Worm (Caenorhabditis elegans) whole organism, L4/young adult: ENCODE data around the gene cwp-4.

ENCODE experiments used
- W03F9.2 ChIP-seq: fragments of 150-350 bp; optimal IDR thresholded peaks from 2 replicates; lab custom pipeline; 2014; ENCODE audit warnings: missing biosample characterization, missing genetic modification characterization
- dao-5 ChIP-seq: sonication (generic microtip); optimal IDR thresholded peaks from 2 replicates; lab custom pipeline; 2016; ENCODE audit warnings: missing genotype, missing genetic modification characterization, moderate library complexity, missing compliant biosample characterization
- him-1 ChIP-seq: sonication (generic microtip); optimal IDR thresholded peaks from 2 replicates; lab custom pipeline; 2016; ENCODE audit warnings: missing genotype, missing genetic modification reagents, missing genetic modification characterization, missing compliant biosample characterization

The cwp-4 gene

DNA sequence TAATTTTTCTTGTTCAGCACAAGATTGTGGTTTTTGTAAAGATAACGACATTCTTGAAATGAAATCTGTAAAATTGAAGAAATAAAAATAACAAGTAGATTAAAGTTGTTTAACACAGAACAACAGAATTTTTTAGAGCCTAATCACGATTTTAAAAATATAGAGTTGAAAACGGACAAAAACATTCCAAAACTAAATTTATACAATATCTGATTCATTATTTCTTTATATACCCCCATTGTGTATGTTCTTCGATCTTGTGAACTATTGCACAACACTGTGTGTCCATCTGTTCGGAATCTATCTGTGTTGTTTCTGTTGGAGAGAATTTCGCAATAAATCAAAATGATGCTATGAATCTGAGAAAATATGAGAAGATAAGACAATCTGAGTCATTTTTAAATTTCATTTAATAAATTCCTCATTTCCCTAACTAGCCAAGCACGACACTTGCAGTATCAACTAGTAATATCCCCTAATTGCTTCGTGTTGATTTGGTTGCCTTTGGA lies 31.6 kb downstream of the cwp-4 start, which contains the start of gene Y58A7A.4:
TSS of gene Y58A7A.4 (minus strand) at position 51 of the 509 bp plus-strand sequence.
- TF ChIP-seq dao-5 (tag; lab: Kevin White, UChicago) (no peak), him-1 (tag; lab: Kevin White, UChicago) (no peak), W03F9.2 (tag; lab: Kevin White, UChicago) (no peak)

DNA sequence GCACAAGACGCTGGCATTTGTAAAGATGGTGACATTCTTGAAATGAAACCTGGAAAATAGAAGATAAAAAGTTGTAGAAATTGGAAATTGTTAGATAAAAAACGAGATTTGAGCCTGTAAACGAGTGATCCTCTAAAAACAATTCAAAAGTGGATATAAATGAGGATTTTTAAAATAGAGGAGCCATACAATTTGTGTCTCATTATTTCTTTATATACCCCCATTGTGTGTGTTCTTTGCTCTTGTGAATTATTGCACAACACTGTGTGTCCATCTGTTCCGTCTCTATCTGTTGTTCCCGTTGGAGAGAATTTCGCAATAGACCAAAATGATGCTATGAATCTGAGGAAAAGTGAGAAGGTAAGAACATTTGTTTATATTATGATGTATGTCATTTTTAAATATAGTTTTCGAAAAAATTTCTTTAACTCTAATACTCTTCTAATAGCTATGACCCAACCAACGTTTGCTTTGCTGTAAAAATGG lies 33.5 kb downstream of the cwp-4 start, which contains the start of gene Y58A7A.5:
TSS of gene Y58A7A.5 (minus strand) at position 51 of the 486 bp plus-strand sequence.
- no peak for TF ChIP-seq dao-5 (tag; lab: Kevin White, UChicago)
- TF ChIP-seq W03F9.2 (tag; lab: Kevin White, UChicago): no peak
- TF ChIP-seq him-1 (tag; lab: Kevin White, UChicago): no peak

DNA sequence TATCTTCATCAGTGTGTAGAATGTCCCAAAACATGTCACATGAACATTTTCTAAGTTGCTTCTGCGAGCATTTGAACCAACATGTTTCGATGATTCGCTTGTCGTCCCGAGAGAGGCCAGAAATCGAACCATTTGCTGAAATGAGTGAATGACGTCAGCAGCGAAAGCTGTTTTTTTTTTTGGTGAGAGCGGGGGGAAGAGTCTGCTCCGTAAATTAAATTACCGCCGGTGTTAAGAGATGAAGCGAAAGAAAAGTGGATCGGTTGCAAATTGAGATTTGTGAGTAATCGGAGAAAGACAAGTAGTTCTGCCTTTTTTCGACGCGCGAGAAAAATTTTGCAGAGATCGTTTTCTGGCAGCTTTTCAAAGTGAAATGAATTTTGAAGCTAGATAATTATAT lies 34.9 kb downstream of the cwp-4 start:
- no peak for TF ChIP-seq W03F9.2 (tag; lab: Kevin White, UChicago)
- no peak for TF ChIP-seq dao-5 (tag; lab: Kevin White, UChicago)
- TF ChIP-seq him-1 (tag; lab: Kevin White, UChicago): no peak

DNA sequence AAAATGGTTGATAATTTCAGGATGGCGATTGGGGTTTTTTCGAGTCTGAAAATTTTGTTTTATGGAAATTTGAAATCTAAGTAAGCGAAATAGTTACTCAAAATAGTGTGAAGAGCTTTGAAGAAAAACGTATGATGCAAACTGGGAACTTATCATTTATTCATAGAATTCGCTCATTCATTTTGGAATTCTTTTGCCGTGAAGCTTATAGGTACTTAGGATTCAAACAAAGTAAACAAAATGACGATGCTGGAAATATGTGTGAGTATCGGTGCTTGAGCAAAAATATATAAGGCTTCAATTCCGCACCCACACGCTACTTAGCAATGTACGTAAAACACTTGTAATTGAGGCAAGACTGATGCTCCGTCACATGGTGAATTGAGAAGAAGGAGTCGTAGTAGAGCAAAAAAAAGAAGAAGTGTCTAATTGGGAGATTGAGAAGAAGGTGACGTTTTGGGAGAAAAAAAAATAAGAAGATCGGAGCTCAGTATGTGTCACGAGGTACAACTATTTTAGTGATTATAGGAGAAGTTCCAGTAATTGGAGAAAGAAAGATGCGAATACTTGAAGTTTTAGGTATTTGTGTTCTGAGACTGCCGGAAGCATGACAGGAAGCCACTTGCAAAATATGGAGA lies 36.2 kb downstream of the cwp-4 start, which contains the start of gene glb-32:
TSS of gene glb-32 (minus strand) at position 51 of the 638 bp plus-strand sequence.
- no peak for TF ChIP-seq W03F9.2 (tag; lab: Kevin White, UChicago)
- TF ChIP-seq him-1 (tag; lab: Kevin White, UChicago): no peak
- no peak for TF ChIP-seq dao-5 (tag; lab: Kevin White, UChicago)

DNA sequence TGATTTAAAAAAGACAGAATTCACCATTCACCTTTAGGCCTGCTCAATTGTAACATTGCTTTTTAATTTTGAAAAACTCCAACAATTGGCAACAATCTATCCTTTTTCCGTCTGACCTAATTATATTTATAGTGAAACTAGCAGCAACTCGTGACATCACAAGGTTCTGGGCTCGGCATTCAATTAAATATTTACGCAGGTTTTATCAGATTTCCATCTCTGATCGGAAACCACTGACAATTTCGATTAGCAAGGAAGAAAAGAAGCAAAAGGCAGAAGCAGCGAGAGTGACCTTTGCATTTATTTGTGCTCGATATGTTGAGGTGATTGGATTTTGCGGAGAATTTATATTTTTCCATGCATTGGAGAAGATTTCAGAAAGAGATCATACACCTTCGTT lies 37.0 kb downstream of the cwp-4 start:
- TF ChIP-seq dao-5 (tag; lab: Kevin White, UChicago) (no peak), him-1 (tag; lab: Kevin White, UChicago) (no peak), W03F9.2 (tag; lab: Kevin White, UChicago) (no peak)

DNA sequence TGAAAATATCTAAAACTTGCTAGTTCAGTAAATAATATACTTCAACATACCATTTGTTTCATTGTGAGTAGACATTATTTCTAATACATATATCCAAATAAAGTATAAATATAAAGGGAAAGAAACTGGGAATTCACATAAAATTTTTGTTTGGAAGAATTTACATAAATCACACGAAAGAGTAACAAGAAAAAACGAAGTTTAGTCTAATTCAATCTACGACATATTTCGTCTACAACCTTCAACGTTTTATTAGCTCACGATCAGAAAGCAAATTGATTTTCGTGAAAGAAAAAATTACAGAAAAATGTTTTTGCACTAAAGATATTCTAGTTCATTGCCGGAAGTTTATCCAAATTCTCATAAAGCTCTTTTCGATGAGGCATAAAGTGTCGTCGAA lies 43.6 kb downstream of the cwp-4 start, which contains the start of gene C04F5.2:
TSS of gene C04F5.2 (minus strand) at position 101 of the 400 bp plus-strand sequence.
- TF ChIP-seq W03F9.2 (tag; lab: Kevin White, UChicago): no peak
- no peak for TF ChIP-seq dao-5 (tag; lab: Kevin White, UChicago)
- TF ChIP-seq him-1 (tag; lab: Kevin White, UChicago): no peak

DNA sequence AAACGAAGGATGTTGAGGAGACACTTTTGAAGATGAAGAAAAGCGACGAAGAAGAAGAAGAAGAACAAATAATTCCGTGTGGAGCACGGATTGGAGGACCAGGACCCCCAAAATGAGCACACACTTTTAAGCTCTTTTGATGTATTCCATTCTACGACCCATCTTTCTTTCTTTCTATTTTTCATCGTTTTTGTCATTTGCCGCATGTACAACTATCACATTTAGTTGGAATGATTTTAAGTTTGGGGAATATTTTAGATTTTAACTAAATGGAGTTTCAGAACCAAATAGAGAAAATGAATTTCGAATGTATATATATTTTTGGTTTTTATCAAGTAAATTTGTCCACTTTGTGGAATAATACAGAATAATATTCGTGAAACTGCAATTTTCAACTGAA lies 45.5 kb downstream of the cwp-4 start, which contains the start of gene unc-46:
TSS of gene unc-46 (minus strand) at position 101 of the 400 bp plus-strand sequence.
- TF ChIP-seq W03F9.2 (tag; lab: Kevin White, UChicago) (no peak), him-1 (tag; lab: Kevin White, UChicago) (no peak), dao-5 (tag; lab: Kevin White, UChicago) (no peak)

DNA sequence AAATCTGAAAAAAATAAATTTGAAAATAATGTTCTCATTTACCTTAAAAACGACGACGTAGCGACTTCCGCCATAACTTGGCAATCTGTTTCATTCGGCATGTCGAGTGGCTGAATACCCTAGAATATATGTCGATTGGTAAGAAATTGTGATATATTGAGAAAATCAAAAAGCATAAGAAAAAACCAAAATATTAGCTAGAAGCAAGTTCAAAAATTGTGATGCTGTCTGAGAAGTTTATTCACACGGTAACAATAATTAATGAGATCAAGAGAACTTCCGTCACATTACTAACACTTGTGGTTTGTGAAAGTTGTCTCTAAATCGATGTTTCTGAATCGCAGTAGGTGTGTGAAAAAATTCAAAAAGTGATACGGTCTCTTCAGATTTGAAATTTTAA lies 48.6 kb downstream of the cwp-4 start, which contains the start of gene srab-1:
TSS of gene srab-1 (minus strand) at position 101 of the 400 bp plus-strand sequence.
- no peak for TF ChIP-seq him-1 (tag; lab: Kevin White, UChicago)
- no peak for TF ChIP-seq dao-5 (tag; lab: Kevin White, UChicago)
- TF ChIP-seq W03F9.2 (tag; lab: Kevin White, UChicago): no peak

DNA sequence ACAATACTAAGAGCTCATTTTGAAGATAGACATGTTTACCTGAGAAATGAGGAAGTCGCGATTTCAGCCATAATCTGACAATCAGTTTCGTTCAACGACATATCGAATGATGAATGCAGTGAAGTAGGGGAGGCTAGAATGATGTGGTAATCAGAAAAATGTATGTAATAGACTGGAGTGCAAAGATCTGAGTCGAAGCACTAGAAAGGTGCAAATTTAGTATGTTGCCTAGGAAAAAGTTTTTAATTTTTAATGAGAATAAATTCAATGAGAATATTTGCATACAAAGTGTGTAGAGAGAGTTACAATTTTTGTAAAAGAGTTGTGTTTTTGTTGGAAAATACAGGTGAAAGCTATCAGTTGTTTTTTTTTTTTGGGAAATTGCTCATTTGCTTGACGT lies 51.5 kb downstream of the cwp-4 start, which contains the start of gene srab-2:
TSS of gene srab-2 (minus strand) at position 101 of the 400 bp plus-strand sequence.
- no peak for TF ChIP-seq W03F9.2 (tag; lab: Kevin White, UChicago)
- TF ChIP-seq him-1 (tag; lab: Kevin White, UChicago): no peak
- no peak for TF ChIP-seq dao-5 (tag; lab: Kevin White, UChicago)
